Worm (Caenorhabditis elegans) whole organism, young adult: ENCODE data around the gene vkmt-1.

ENCODE experiments used
- B0019.2 ChIP-seq: fragments of 200-800 bp; sonication (Bioruptor generic); conservative IDR thresholded peaks from 2 replicates; pipeline ENCODE4 v1.3.6; 2022; ENCODE audit warnings: missing genetic modification reagents, missing genetic modification characterization, missing compliant biosample characterization
- D2030.7 ChIP-seq: fragments of 200-800 bp; sonication (Bioruptor generic); IDR thresholded peaks from 2 replicates; pipeline ENCODE4 v1.3.6; 2022; ENCODE audit warnings: missing genetic modification reagents, missing genetic modification characterization, missing compliant biosample characterization
- F10E7.11 ChIP-seq: sonication (generic microtip); optimal IDR thresholded peaks from 2 replicates; lab custom pipeline; 2017; ENCODE audit warnings: mild to moderate bottlenecking, missing genetic modification characterization, moderate library complexity, missing compliant biosample characterization
- F33H1.4 ChIP-seq: fragments of 200-800 bp; sonication (Bioruptor generic); IDR thresholded peaks from 2 replicates; pipeline ENCODE4 v1.3.6; 2022; ENCODE audit warnings: missing genetic modification reagents, missing genetic modification characterization, missing compliant biosample characterization
- F49E8.2 ChIP-seq: sonication (generic microtip); optimal IDR thresholded peaks from 3 replicates; lab custom pipeline; 2017; ENCODE audit warnings: missing genetic modification characterization, mild to moderate bottlenecking, missing compliant biosample characterization, antibody characterized with exemption, moderate library complexity; ENCODE audit not compliant: insufficient read depth
- K11D2.4 ChIP-seq: fragments of 200-800 bp; sonication (Bioruptor generic); IDR thresholded peaks from 2 replicates; pipeline ENCODE4 v1.3.6; 2022; ENCODE audit warnings: missing genetic modification reagents, missing genetic modification characterization, missing compliant biosample characterization
- Y53G8AR.9 ChIP-seq: fragments of 200-800 bp; sonication (Bioruptor generic); conservative IDR thresholded peaks from 2 replicates; pipeline ENCODE4 v1.3.6; 2022; ENCODE audit warnings: missing genetic modification reagents, missing genetic modification characterization, missing compliant biosample characterization
- Y56A3A.18 ChIP-seq: fragments of 200-800 bp; sonication (Bioruptor generic); IDR thresholded peaks from 2 replicates; pipeline ENCODE4 v1.3.6; 2022; ENCODE audit warnings: missing genetic modification reagents, missing genetic modification characterization, missing compliant biosample characterization
- Y79H2A.3 ChIP-seq: fragments of 200-800 bp; sonication (Bioruptor generic); conservative IDR thresholded peaks from 2 replicates; pipeline ENCODE4 v1.3.6; 2022; ENCODE audit warnings: missing genetic modification reagents, missing genetic modification characterization, missing compliant biosample characterization
- attf-5 ChIP-seq: fragments of 200-800 bp; sonication (Bioruptor generic); optimal IDR thresholded peaks from 2 replicates; lab custom pipeline; 2018; ENCODE audit warnings: mild to moderate bottlenecking, missing genetic modification characterization, missing compliant biosample characterization
- bed-1 ChIP-seq: fragments of 200-800 bp; sonication (Bioruptor generic); IDR thresholded peaks from 2 replicates; pipeline ENCODE4 v1.3.6; 2022; ENCODE audit warnings: missing genetic modification reagents, missing genetic modification characterization, missing compliant biosample characterization
- bed-2 ChIP-seq: fragments of 200-800 bp; sonication (Bioruptor generic); IDR thresholded peaks from 2 replicates; pipeline ENCODE4 v1.3.6; 2022; ENCODE audit warnings: missing genetic modification reagents, missing genetic modification characterization, missing compliant biosample characterization
- cebp-2 ChIP-seq: fragments of 200-800 bp; sonication (Bioruptor generic); IDR thresholded peaks from 2 replicates; pipeline ENCODE4 v1.3.6; 2022; ENCODE audit warnings: missing genetic modification characterization, missing compliant biosample characterization
- ceh-58 ChIP-seq: fragments of 200-800 bp; sonication (Bioruptor generic); IDR thresholded peaks from 2 replicates; pipeline ENCODE4 v1.3.6; 2022; ENCODE audit warnings: missing genetic modification characterization, missing compliant biosample characterization
- egl-44 ChIP-seq: fragments of 200-800 bp; sonication (Bioruptor generic); IDR thresholded peaks from 2 replicates; pipeline ENCODE4 v1.3.6; 2022; ENCODE audit warnings: missing genetic modification reagents, missing genetic modification characterization, missing compliant biosample characterization
- fkh-3 ChIP-seq: sonication (generic microtip); optimal IDR thresholded peaks from 2 replicates; lab custom pipeline; 2016; ENCODE audit warnings: mild to moderate bottlenecking, missing genetic modification characterization, missing compliant biosample characterization
- hsf-1 ChIP-seq: fragments of 200-800 bp; sonication (Bioruptor generic); IDR thresholded peaks from 2 replicates; pipeline ENCODE4 v1.3.6; 2022; ENCODE audit warnings: missing genetic modification reagents, missing genetic modification characterization, missing compliant biosample characterization
- let-607 ChIP-seq, 2 experiments: fragments of 200-800 bp in 1 of 2; sonication (Bioruptor generic) in 1 of 2; sonication (generic microtip) in 1 of 2; optimal IDR thresholded peaks; 2 replicates each; lab custom pipeline; 2016 to 2018; ENCODE audit warnings: mild to moderate bottlenecking in 2 of 2, missing compliant biosample characterization in 2 of 2, missing genetic modification characterization in 2 of 2, moderate library complexity in 2 of 2, missing genotype in 1 of 2
- lin-26 ChIP-seq: fragments of 200-800 bp; sonication (Bioruptor generic); IDR thresholded peaks from 2 replicates; pipeline ENCODE4 v1.3.6; 2022; ENCODE audit warnings: missing genetic modification reagents, missing genetic modification characterization, missing compliant biosample characterization
- lin-35 ChIP-seq, 3 experiments: fragments of 150-350 bp in 2 of 3; sonication (generic microtip) in 1 of 3; optimal IDR thresholded peaks; 2 replicates each; lab custom pipeline; 2014 to 2018; ENCODE audit warnings: missing biosample characterization in 3 of 3, missing genetic modification characterization in 3 of 3, missing genetic modification reagents in 3 of 3
- lin-54 ChIP-seq: fragments of 200-800 bp; sonication (Bioruptor generic); optimal IDR thresholded peaks from 2 replicates; lab custom pipeline; 2018; ENCODE audit warnings: mild to moderate bottlenecking, missing genetic modification characterization, missing compliant biosample characterization
- lir-1 ChIP-seq: fragments of 200-800 bp; sonication (Bioruptor generic); conservative IDR thresholded peaks from 2 replicates; pipeline ENCODE4 v1.3.6; 2022; ENCODE audit warnings: missing genetic modification reagents, missing genetic modification characterization, missing compliant biosample characterization
- madf-6 ChIP-seq: fragments of 200-800 bp; sonication (Bioruptor generic); IDR thresholded peaks from 2 replicates; pipeline ENCODE4 v1.3.6; 2022; ENCODE audit warnings: missing genetic modification reagents, missing genetic modification characterization, missing compliant biosample characterization
- nfya-2 ChIP-seq: fragments of 200-800 bp; sonication (Bioruptor generic); IDR thresholded peaks from 2 replicates; pipeline ENCODE4 v1.3.6; 2022; ENCODE audit warnings: missing genetic modification reagents, missing genetic modification characterization, missing compliant biosample characterization
- nhr-80 ChIP-seq: sonication (generic microtip); optimal IDR thresholded peaks from 2 replicates; lab custom pipeline; 2016; ENCODE audit warnings: missing genetic modification characterization, missing compliant biosample characterization
- rpc-1 ChIP-seq, 2 experiments: fragments of 150-350 bp in 1 of 2; sonication (generic microtip) in 1 of 2; optimal IDR thresholded peaks; 2 replicates each; lab custom pipeline; 2014 to 2018; ENCODE audit warnings: missing biosample characterization in 1 of 2, missing genetic modification characterization in 1 of 2, missing genetic modification reagents in 1 of 2, missing genotype in 1 of 2
- snpc-1.1 ChIP-seq: sonication (generic microtip); optimal IDR thresholded peaks from 2 replicates; lab custom pipeline; 2017; ENCODE audit warnings: missing genetic modification characterization, mild to moderate bottlenecking, missing compliant biosample characterization, antibody characterized with exemption, moderate library complexity, missing genotype, missing genetic modification reagents; ENCODE audit not compliant: insufficient read depth
- tlf-1 ChIP-seq: fragments of 200-800 bp; sonication (Bioruptor generic); optimal IDR thresholded peaks from 2 replicates; lab custom pipeline; 2018; ENCODE audit warnings: mild to moderate bottlenecking, missing genetic modification characterization, missing compliant biosample characterization
- unc-130 ChIP-seq: sonication (generic microtip); optimal IDR thresholded peaks from 2 replicates; lab custom pipeline; 2016; ENCODE audit warnings: missing genetic modification reagents, missing genetic modification characterization, missing compliant biosample characterization
- ztf-26 ChIP-seq: sonication (generic microtip); optimal IDR thresholded peaks from 2 replicates; lab custom pipeline; 2017; ENCODE audit warnings: missing genetic modification characterization, missing compliant biosample characterization
- ztf-28 ChIP-seq: fragments of 200-800 bp; sonication (Bioruptor generic); IDR thresholded peaks from 2 replicates; pipeline ENCODE4 v1.3.6; 2022; ENCODE audit warnings: missing genetic modification reagents, missing genetic modification characterization, missing compliant biosample characterization

The vkmt-1 gene

ce11 chrIV:12274365-12274764, 4.2 kb upstream of the vkmt-1 start:
- no peak for TF ChIP-seq ztf-26
- no peak for TF ChIP-seq rpc-1 (optimal IDR thresholded peaks at IDR 0.05; lab: Kevin White, UChicago)
- TF ChIP-seq rpc-1 (tag; optimal IDR thresholded peaks at IDR 0.05; lab: Kevin White, UChicago): no peak
- TF ChIP-seq B0019.2 (GFP tag; lab: Robert Waterston, UW): no peak
- no peak for TF ChIP-seq lir-1
- no peak for TF ChIP-seq D2030.7
- no peak for TF ChIP-seq bed-2 (GFP tag; lab: Robert Waterston, UW)
- no peak for TF ChIP-seq unc-130
- no peak for TF ChIP-seq attf-5 (GFP tag; lab: Kevin White, UChicago)
- no peak for TF ChIP-seq lin-54 (GFP tag; lab: Kevin White, UChicago)
- TF ChIP-seq ceh-58: no peak
- no peak for TF ChIP-seq egl-44 (GFP tag; lab: Robert Waterston, UW)
- no peak for TF ChIP-seq ztf-28

DNA sequence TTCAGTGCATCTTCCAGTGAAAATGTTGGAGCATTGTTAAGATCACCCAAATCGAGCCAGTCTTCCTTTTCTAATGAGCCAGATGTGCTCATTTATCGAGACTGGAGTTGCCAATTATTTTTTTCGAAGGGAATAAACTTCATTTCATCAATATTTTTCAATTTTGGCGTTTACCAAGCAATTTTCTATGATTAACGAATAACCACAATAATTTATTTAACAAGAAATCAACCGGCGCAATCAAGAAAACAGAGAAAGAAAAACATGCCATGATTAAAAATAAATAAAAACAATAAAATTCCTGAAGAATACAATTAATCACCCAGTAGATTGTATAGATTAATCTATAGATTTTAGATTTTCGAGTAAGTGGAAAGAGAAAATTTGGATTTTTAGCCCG, 2.6 kb upstream of the vkmt-1 start, which contains the start of gene vps-8:
Gene vps-8 (minus strand): TSS at position 101 of the 400 bp plus-strand sequence.
- TF ChIP-seq bed-1 (GFP tag; lab: Robert Waterston, UW): no peak
- peak; percentile 1 for TF ChIP-seq tlf-1 (GFP tag; lab: Kevin White, UChicago)
- TF ChIP-seq, all 124 proteins: peak for 1

ce11 chrIV:12279340-12279739, 815 bp downstream of the vkmt-1 start, which contains the start of gene ltah-1.1:
Gene ltah-1.1 (plus strand): TSS chrIV:12279622.
- TF ChIP-seq fkh-3 (tag; lab: Kevin White, UChicago): no peak
- TF ChIP-seq Y79H2A.3 (GFP tag; lab: Robert Waterston, UW): no peak
- TF ChIP-seq hsf-1 (GFP tag; lab: Robert Waterston, UW): no peak
- no peak for TF ChIP-seq Y53G8AR.9 (GFP tag; lab: Robert Waterston, UW)
- TF ChIP-seq let-607 (tag; optimal IDR thresholded peaks at IDR 0.05; lab: Kevin White, UChicago): peak; percentile 2 to 23
- peak; percentile 55 for TF ChIP-seq nhr-80 (tag; lab: Kevin White, UChicago)
- TF ChIP-seq ztf-28: no peak

DNA sequence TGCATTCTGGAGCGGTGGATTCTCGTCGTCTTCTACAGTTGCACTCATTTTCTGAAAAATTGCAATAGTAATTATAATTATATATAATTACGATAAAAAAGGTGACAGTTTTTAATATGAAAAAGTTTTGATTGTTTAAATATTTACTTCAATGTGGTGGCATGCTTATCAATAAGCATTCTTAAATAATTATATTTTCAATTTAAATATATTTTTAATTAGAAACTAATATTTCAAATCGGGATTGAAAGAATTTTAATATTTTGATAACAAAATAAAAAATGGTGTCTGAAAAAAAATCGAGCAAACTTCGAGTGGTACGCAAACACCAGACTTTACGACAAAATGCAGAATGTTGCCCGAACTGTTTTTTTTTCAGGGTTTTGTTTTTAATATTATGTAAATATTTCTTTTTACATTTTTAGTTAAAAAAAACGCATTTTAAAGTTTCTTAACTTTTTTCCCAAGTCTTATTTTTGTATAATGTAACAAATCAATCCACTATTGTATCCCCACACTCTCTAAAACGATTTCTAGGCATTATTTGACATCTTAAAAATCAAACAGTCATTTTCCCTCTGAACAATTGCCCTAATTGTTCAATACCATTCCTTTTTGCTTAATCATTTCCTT, 3.7 kb downstream of the vkmt-1 start, which contains the start of the genes C42C1.12 and C42C1.19:
Gene C42C1.12 (minus strand): TSS at position 51 of the 633 bp plus-strand sequence.
Gene C42C1.19 (plus strand): TSS at position 583 of the 633 bp plus-strand sequence.
- TF ChIP-seq F33H1.4 (GFP tag; lab: Robert Waterston, UW) (0 out of 2 replicates have a peak, but pooled peaks have one; percentile 24), cebp-2 (GFP tag; lab: Robert Waterston, UW) (no peak)

ce11 chrIV:12282873-12283272, 4.3 kb downstream of the vkmt-1 start, which contains the start of gene hpo-12:
Gene hpo-12 (plus strand): TSS chrIV:12283173.
- TF ChIP-seq K11D2.4 (GFP tag; lab: Robert Waterston, UW): no peak
- no peak for TF ChIP-seq ztf-26
- no peak for TF ChIP-seq lin-35 (GFP tag; optimal IDR thresholded peaks at IDR 0.05; lab: Kevin White, UChicago)
- no peak for TF ChIP-seq nfya-2 (GFP tag; lab: Robert Waterston, UW)
- no peak for TF ChIP-seq Y56A3A.18 (GFP tag; lab: Robert Waterston, UW)
- no peak for TF ChIP-seq madf-6 (GFP tag; lab: Robert Waterston, UW)
- TF ChIP-seq F49E8.2 (tag; lab: Kevin White, UChicago): no peak
- no peak for TF ChIP-seq F10E7.11 (tag; lab: Kevin White, UChicago)
- no peak for TF ChIP-seq snpc-1.1 (tag; lab: Kevin White, UChicago)
- TF ChIP-seq lin-26 (GFP tag; lab: Robert Waterston, UW): no peak
